Worm (Caenorhabditis elegans) whole organism, mixed stage, embryonic: ENCODE results near the gene Y48C3A.12.
A peak's percentile ranks its signal among the peaks of the same experiment; 100 is the strongest.

Source experiments
- M03D4.4 ChIP-seq: sonication (generic microtip); optimal IDR thresholded peaks from 2 replicates; lab custom pipeline; 2017; ENCODE audit warnings: mild to moderate bottlenecking, missing genetic modification characterization, missing compliant biosample characterization
- blmp-1 ChIP-seq: fragments of 150-350 bp; optimal IDR thresholded peaks from 2 replicates; lab custom pipeline; 2014; ENCODE audit warnings: missing biosample characterization, missing genetic modification characterization
- ceh-43 ChIP-seq: fragments of 200-800 bp; sonication (Bioruptor generic); optimal IDR thresholded peaks from 2 replicates; lab custom pipeline; 2018; ENCODE audit warnings: mild to moderate bottlenecking, missing genetic modification characterization, moderate library complexity, missing compliant biosample characterization
- ces-1 ChIP-seq: fragments of 150-350 bp; optimal IDR thresholded peaks from 2 replicates; lab custom pipeline; 2014; ENCODE audit warnings: missing biosample characterization, missing genetic modification reagents, missing genetic modification characterization
- cnd-1 ChIP-seq: fragments of 200-800 bp; sonication (Bioruptor generic); optimal IDR thresholded peaks from 2 replicates; lab custom pipeline; 2018; ENCODE audit warnings: mild to moderate bottlenecking, missing genetic modification characterization, missing compliant biosample characterization
- drap-1 ChIP-seq: fragments of 200-800 bp; sonication (Bioruptor generic); optimal IDR thresholded peaks from 3 replicates; lab custom pipeline; 2018; ENCODE audit warnings: mild to moderate bottlenecking, missing genetic modification characterization, missing compliant biosample characterization
- elt-1 ChIP-seq: sonication (generic microtip); optimal IDR thresholded peaks from 2 replicates; lab custom pipeline; 2017; ENCODE audit warnings: missing genetic modification characterization, mild to moderate bottlenecking, missing compliant biosample characterization, antibody characterized with exemption, moderate library complexity, borderline replicate concordance; ENCODE audit not compliant: insufficient read depth
- elt-3 ChIP-seq: fragments of 150-350 bp; optimal IDR thresholded peaks from 2 replicates; lab custom pipeline; 2014; ENCODE audit warnings: missing biosample characterization, missing genetic modification characterization
- lin-13 ChIP-seq: fragments of 150-350 bp; optimal IDR thresholded peaks from 2 replicates; lab custom pipeline; 2014; ENCODE audit warnings: missing biosample characterization, missing genetic modification characterization
- lin-32 ChIP-seq: fragments of 200-800 bp; sonication (Bioruptor generic); optimal IDR thresholded peaks from 2 replicates; lab custom pipeline; 2018; ENCODE audit warnings: mild to moderate bottlenecking, missing genetic modification characterization, missing compliant biosample characterization
- mab-5 ChIP-seq: fragments of 150-350 bp; optimal IDR thresholded peaks from 2 replicates; lab custom pipeline; 2014; ENCODE audit warnings: missing biosample characterization, missing genetic modification characterization
- mls-2 ChIP-seq: sonication (generic microtip); optimal IDR thresholded peaks from 2 replicates; lab custom pipeline; 2016; ENCODE audit warnings: mild to moderate bottlenecking, missing genetic modification characterization, moderate library complexity, missing compliant biosample characterization
- nhr-12 ChIP-seq: fragments of 150-350 bp; optimal IDR thresholded peaks from 2 replicates; lab custom pipeline; 2014; ENCODE audit warnings: missing biosample characterization, missing genetic modification characterization
- nhr-28 ChIP-seq: fragments of 150-350 bp; optimal IDR thresholded peaks from 2 replicates; lab custom pipeline; 2014; ENCODE audit warnings: missing biosample characterization, missing genetic modification characterization
- nhr-76 ChIP-seq: sonication (generic microtip); optimal IDR thresholded peaks from 2 replicates; lab custom pipeline; 2017; ENCODE audit warnings: missing biosample characterization, missing genetic modification characterization
- snpc-4 ChIP-seq: fragments of 150-350 bp; optimal IDR thresholded peaks from 2 replicates; lab custom pipeline; 2014; ENCODE audit warnings: missing biosample characterization, missing genetic modification characterization
- sptf-1 ChIP-seq: sonication (generic microtip); optimal IDR thresholded peaks from 2 replicates; lab custom pipeline; 2017; ENCODE audit warnings: mild to moderate bottlenecking, missing genetic modification characterization, moderate library complexity, missing compliant biosample characterization
- unc-39 ChIP-seq: fragments of 150-350 bp; optimal IDR thresholded peaks from 2 replicates; lab custom pipeline; 2014; ENCODE audit warnings: missing biosample characterization, missing genetic modification characterization
- zip-8 ChIP-seq: fragments of 150-350 bp; optimal IDR thresholded peaks from 2 replicates; lab custom pipeline; 2014; ENCODE audit warnings: missing biosample characterization, missing genetic modification characterization
- ztf-11 ChIP-seq: fragments of 150-350 bp; optimal IDR thresholded peaks from 2 replicates; lab custom pipeline; 2014; ENCODE audit warnings: missing biosample characterization, missing genetic modification characterization

The Y48C3A.12 gene

DNA sequence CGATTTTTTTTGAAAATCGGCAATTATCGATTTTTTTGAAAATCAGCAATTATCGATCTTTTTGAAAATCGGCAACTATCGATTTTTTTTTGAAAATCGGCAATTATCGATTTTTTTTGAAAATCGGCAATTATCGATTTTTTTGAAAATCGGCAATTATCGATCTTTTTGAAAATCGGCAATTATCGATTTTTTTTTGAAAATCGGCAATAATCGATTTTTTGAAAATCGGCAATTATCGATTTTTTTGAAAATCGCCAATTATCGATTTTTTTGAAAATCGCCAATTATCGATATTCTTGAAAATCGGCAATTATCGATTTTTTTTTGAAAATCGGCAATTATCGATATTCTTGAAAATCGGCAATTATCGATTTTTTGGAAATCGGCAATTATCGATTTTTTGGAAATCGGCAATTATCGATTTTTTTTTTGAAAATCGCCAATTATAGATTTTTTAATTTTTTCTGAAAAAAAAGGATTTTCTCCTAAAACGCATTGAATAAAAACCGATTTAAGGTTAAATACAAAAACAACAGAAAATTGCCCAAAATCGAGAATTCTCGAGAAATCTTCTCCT is 41.3 kb downstream of the Y48C3A.12 start:
- TF ChIP-seq M03D4.4 (tag; lab: Kevin White, UChicago) (no peak), snpc-4 (tag; lab: Kevin White, UChicago) (no peak), ceh-43 (GFP tag; lab: Kevin White, UChicago) (peak; percentile 86)

DNA sequence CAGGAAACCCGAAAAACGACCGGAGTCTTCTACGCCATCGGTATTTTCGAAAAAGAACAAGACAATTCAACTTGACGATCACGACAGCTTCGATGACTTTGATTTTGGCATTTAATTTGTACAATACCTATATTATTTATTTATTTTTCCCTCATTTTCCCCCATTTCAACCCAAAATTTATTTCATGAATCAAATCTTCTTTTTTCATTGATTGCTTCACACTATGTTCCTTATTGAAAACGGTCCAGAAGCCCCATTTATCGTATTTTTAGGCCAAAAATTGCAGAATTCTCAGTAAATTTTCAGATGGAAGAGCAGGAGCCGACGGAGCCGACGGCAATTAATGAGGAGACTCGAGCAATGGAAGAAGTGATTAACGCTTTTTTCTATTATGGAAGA is 48.0 kb downstream of the Y48C3A.12 start, which contains the start of gene Y48E1C.2:
Gene Y48E1C.2, plus strand, starts transcription at position 301 of the 400 bp plus-strand sequence.
- TF ChIP-seq blmp-1 (tag; lab: Kevin White, UChicago) (no peak), zip-8 (tag; lab: Kevin White, UChicago) (no peak), mab-5 (tag; lab: Kevin White, UChicago) (no peak), drap-1 (GFP tag; lab: Kevin White, UChicago) (no peak), lin-13 (no peak), sptf-1 (no peak), ztf-11 (tag; lab: Kevin White, UChicago) (no peak), cnd-1 (tag; lab: Kevin White, UChicago) (no peak), elt-1 (tag; lab: Kevin White, UChicago) (no peak), elt-3 (no peak), nhr-76 (no peak), lin-32 (GFP tag; lab: Kevin White, UChicago) (no peak), ces-1 (no peak), nhr-12 (tag; lab: Kevin White, UChicago) (no peak), mls-2 (tag; lab: Kevin White, UChicago) (no peak)

DNA sequence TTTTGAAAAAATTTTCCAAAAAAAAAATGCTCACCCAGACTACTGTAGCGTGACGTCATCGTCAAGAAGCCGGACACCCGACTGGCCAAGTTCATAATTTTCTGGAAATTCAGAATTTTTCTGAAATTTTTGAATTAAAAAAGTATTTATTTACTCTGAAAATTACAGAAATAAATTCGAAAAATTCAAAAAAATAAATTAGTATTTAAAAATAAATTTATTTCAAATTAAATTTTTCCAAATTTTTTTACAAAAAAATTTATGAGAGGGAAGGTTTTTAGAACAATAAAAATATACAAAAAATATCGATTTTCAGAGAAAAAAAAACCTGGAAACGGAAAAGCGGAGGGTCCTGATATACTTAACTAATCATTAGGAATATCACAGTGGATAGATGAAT is 60.5 kb downstream of the Y48C3A.12 start, which contains the start of gene Y48E1C.4:
Gene Y48E1C.4, minus strand, starts transcription at position 101 of the 400 bp plus-strand sequence.
- TF ChIP-seq elt-3, result no peak
- no peak for TF ChIP-seq drap-1 (GFP tag; lab: Kevin White, UChicago)
- TF ChIP-seq nhr-12 (tag; lab: Kevin White, UChicago), result no peak
- no peak for TF ChIP-seq cnd-1 (tag; lab: Kevin White, UChicago)
- no peak for TF ChIP-seq unc-39
- TF ChIP-seq nhr-28 (tag; lab: Kevin White, UChicago), result no peak
- TF ChIP-seq sptf-1, result no peak
- TF ChIP-seq elt-1 (tag; lab: Kevin White, UChicago), result no peak
- TF ChIP-seq ztf-11 (tag; lab: Kevin White, UChicago), result no peak
- TF ChIP-seq, all 35 proteins: peak for 0
